Worm (Caenorhabditis elegans) whole organism, L3 larva: ENCODE data around the gene aip-1.
A peak's percentile ranks its signal among the peaks of the same experiment; 100 is the strongest.

Experiments used
- R02D3.7 ChIP-seq: fragments of 150-350 bp; optimal IDR thresholded peaks from 2 replicates; lab custom pipeline; 2014; ENCODE audit warnings: missing biosample characterization, missing genetic modification characterization
- ama-1 ChIP-seq: fragments of 150-350 bp; optimal IDR thresholded peaks from 2 replicates; lab custom pipeline; 2018
- ceh-9 ChIP-seq: sonication (generic microtip); optimal IDR thresholded peaks from 2 replicates; lab custom pipeline; 2018; ENCODE audit warnings: missing biosample characterization, missing genetic modification characterization
- lsy-12 ChIP-seq: sonication (generic microtip); optimal IDR thresholded peaks from 2 replicates; lab custom pipeline; 2016; ENCODE audit warnings: mild to moderate bottlenecking, missing genetic modification characterization, missing compliant biosample characterization
- nhr-43 ChIP-seq: sonication (generic microtip); optimal IDR thresholded peaks from 2 replicates; lab custom pipeline; 2016; ENCODE audit warnings: mild to moderate bottlenecking, missing genetic modification characterization, missing compliant biosample characterization; ENCODE audit not compliant: poor library complexity, severe bottlenecking
- nhr-77 ChIP-seq: fragments of 150-350 bp; optimal IDR thresholded peaks from 2 replicates; lab custom pipeline; 2014; ENCODE audit warnings: missing biosample characterization, missing genetic modification characterization
- skn-1 ChIP-seq: fragments of 150-350 bp; optimal IDR thresholded peaks from 2 replicates; lab custom pipeline; 2014; ENCODE audit warnings: missing biosample characterization, missing genetic modification characterization
- snpc-4 ChIP-seq: fragments of 150-350 bp; optimal IDR thresholded peaks from 2 replicates; lab custom pipeline; 2014; ENCODE audit warnings: missing biosample characterization, missing genetic modification characterization
- tbx-2 ChIP-seq: sonication (generic microtip); optimal IDR thresholded peaks from 2 replicates; lab custom pipeline; 2016; ENCODE audit warnings: mild to moderate bottlenecking, missing genetic modification characterization, missing compliant biosample characterization
- unc-39 ChIP-seq: sonication (generic microtip); optimal IDR thresholded peaks from 4 replicates; lab custom pipeline; 2017; ENCODE audit warnings: missing biosample characterization, missing genetic modification characterization

DNA sequence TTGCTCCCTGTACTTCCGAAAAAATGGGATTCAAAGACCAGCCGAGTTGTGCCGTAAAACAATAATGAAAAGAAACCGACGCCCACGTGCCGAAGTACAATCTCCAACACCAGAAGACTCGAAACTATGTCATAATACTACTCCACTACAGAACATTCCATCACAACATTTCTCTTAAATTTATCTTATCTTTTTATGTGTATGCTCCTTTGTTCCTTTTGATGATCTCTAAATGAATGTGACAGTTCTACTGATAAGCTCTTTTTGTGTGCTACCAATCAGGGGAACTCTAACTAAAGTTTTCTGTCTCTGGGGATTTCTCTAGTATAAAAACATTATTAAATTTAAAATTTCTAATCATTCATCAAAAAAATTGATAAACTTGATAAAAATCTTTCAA, 25.3 kb upstream of the aip-1 start:
- TF ChIP-seq lsy-12 (tag; lab: Kevin White, UChicago) = peak; percentile 45
- TF ChIP-seq unc-39 (tag; lab: Kevin White, UChicago) = no peak
- no peak for TF ChIP-seq snpc-4
- no peak for TF ChIP-seq skn-1 (tag; lab: Kevin White, UChicago)
- TF ChIP-seq R02D3.7 (tag; lab: Kevin White, UChicago) = no peak
- TF ChIP-seq nhr-43 (tag; lab: Kevin White, UChicago) = no peak
- no peak for TF ChIP-seq ama-1 (lab: Kevin White, UChicago)
- TF ChIP-seq tbx-2 (tag; lab: Kevin White, UChicago) = no peak
- TF ChIP-seq ceh-9 = no peak
- no peak for TF ChIP-seq nhr-77 (tag; lab: Kevin White, UChicago)
